Worm (Caenorhabditis elegans) whole organism, late embryonic: ENCODE data around the gene sri-37.
A peak's percentile ranks its signal among the peaks of the same experiment; 100 is the strongest.

Source experiments
- C08G9.2 ChIP-seq: sonication (generic microtip); optimal IDR thresholded peaks from 2 replicates; lab custom pipeline; 2016; ENCODE audit warnings: mild to moderate bottlenecking, missing genetic modification characterization, moderate library complexity, missing compliant biosample characterization
- C38D4.7 ChIP-seq: fragments of 200-800 bp; sonication (Bioruptor generic); optimal IDR thresholded peaks from 2 replicates; lab custom pipeline; 2018; ENCODE audit warnings: mild to moderate bottlenecking, missing genetic modification characterization, moderate library complexity, missing compliant biosample characterization
- K02D7.2 ChIP-seq: sonication (generic microtip); optimal IDR thresholded peaks from 2 replicates; lab custom pipeline; 2017; ENCODE audit warnings: mild to moderate bottlenecking, missing genetic modification characterization, missing compliant biosample characterization
- Y22D7AL.16 ChIP-seq: sonication (generic microtip); optimal IDR thresholded peaks from 2 replicates; lab custom pipeline; 2016; ENCODE audit warnings: missing genetic modification characterization, missing compliant biosample characterization
- ama-1 ChIP-seq: fragments of 150-350 bp; optimal IDR thresholded peaks from 2 replicates; lab custom pipeline; 2014
- ceh-2 ChIP-seq: sonication (generic microtip); optimal IDR thresholded peaks from 2 replicates; lab custom pipeline; 2016; ENCODE audit warnings: missing genotype, missing genetic modification characterization, missing compliant biosample characterization
- ceh-34 ChIP-seq: sonication (generic microtip); optimal IDR thresholded peaks from 2 replicates; lab custom pipeline; 2016; ENCODE audit warnings: mild to moderate bottlenecking, missing genetic modification characterization, missing compliant biosample characterization
- ceh-45 ChIP-seq: fragments of 200-800 bp; sonication (Bioruptor generic); IDR thresholded peaks from 2 replicates; pipeline ENCODE4 v1.3.6; 2022; ENCODE audit warnings: missing genetic modification reagents, missing genetic modification characterization, missing compliant biosample characterization
- che-1 ChIP-seq: sonication (generic microtip); optimal IDR thresholded peaks from 2 replicates; lab custom pipeline; 2016; ENCODE audit warnings: mild to moderate bottlenecking, missing genetic modification characterization, missing compliant biosample characterization
- dmd-4 ChIP-seq: sonication (generic microtip); optimal IDR thresholded peaks from 2 replicates; lab custom pipeline; 2016; ENCODE audit warnings: borderline replicate concordance, missing genetic modification characterization, missing compliant biosample characterization
- dve-1 ChIP-seq: sonication (generic microtip); optimal IDR thresholded peaks from 2 replicates; lab custom pipeline; 2017; ENCODE audit warnings: antibody characterized with exemption, mild to moderate bottlenecking, missing genetic modification characterization, missing compliant biosample characterization
- elt-2 ChIP-seq: sonication (generic microtip); optimal IDR thresholded peaks from 2 replicates; lab custom pipeline; 2016; ENCODE audit warnings: missing genetic modification reagents, missing genetic modification characterization, missing compliant biosample characterization
- elt-4 ChIP-seq: sonication (generic microtip); optimal IDR thresholded peaks from 2 replicates; lab custom pipeline; 2016; ENCODE audit warnings: missing genetic modification characterization, missing compliant biosample characterization
- fkh-6 ChIP-seq: sonication (generic microtip); optimal IDR thresholded peaks from 2 replicates; lab custom pipeline; 2016; ENCODE audit warnings: missing genetic modification characterization, missing compliant biosample characterization
- hlh-13 ChIP-seq: fragments of 200-800 bp; sonication (Bioruptor generic); optimal IDR thresholded peaks from 2 replicates; lab custom pipeline; 2018; ENCODE audit warnings: mild to moderate bottlenecking, missing genetic modification characterization, missing compliant biosample characterization
- hlh-15 ChIP-seq: sonication (generic microtip); optimal IDR thresholded peaks from 2 replicates; lab custom pipeline; 2016; ENCODE audit warnings: missing genetic modification characterization, missing compliant biosample characterization
- hlh-6 ChIP-seq: sonication (generic microtip); optimal IDR thresholded peaks from 2 replicates; lab custom pipeline; 2016; ENCODE audit warnings: missing genotype, missing genetic modification characterization, missing compliant biosample characterization
- lim-6 ChIP-seq: sonication (generic microtip); optimal IDR thresholded peaks from 2 replicates; lab custom pipeline; 2016; ENCODE audit warnings: missing genetic modification characterization, missing compliant biosample characterization
- madf-2 ChIP-seq: sonication (generic microtip); optimal IDR thresholded peaks from 2 replicates; lab custom pipeline; 2017; ENCODE audit warnings: missing genetic modification characterization, missing compliant biosample characterization
- mec-3 ChIP-seq: sonication (generic microtip); optimal IDR thresholded peaks from 2 replicates; lab custom pipeline; 2016; ENCODE audit warnings: borderline replicate concordance, missing genetic modification characterization, missing compliant biosample characterization
- nhr-11 ChIP-seq: fragments of 150-350 bp; optimal IDR thresholded peaks from 2 replicates; lab custom pipeline; 2014; ENCODE audit warnings: missing biosample characterization, missing genetic modification characterization
- nhr-232 ChIP-seq: sonication (generic microtip); optimal IDR thresholded peaks from 2 replicates; lab custom pipeline; 2016; ENCODE audit warnings: missing genetic modification characterization, missing compliant biosample characterization
- npax-4 ChIP-seq: sonication (generic microtip); optimal IDR thresholded peaks from 2 replicates; lab custom pipeline; 2016; ENCODE audit warnings: missing genetic modification characterization, missing compliant biosample characterization
- odd-2 ChIP-seq: sonication (generic microtip); optimal IDR thresholded peaks from 2 replicates; lab custom pipeline; 2017; ENCODE audit warnings: antibody characterized with exemption, mild to moderate bottlenecking, missing genetic modification characterization, missing compliant biosample characterization
- pag-3 ChIP-seq: sonication (generic microtip); optimal IDR thresholded peaks from 2 replicates; lab custom pipeline; 2016; ENCODE audit warnings: missing compliant biosample characterization, missing genetic modification characterization, borderline replicate concordance
- pax-1 ChIP-seq: fragments of 150-350 bp; optimal IDR thresholded peaks from 2 replicates; lab custom pipeline; 2014; ENCODE audit warnings: missing biosample characterization, missing genetic modification characterization
- pha-2 ChIP-seq: sonication (generic microtip); optimal IDR thresholded peaks from 2 replicates; lab custom pipeline; 2017; ENCODE audit warnings: mild to moderate bottlenecking, missing genetic modification characterization, missing compliant biosample characterization
- pqm-1 ChIP-seq: sonication (generic microtip); optimal IDR thresholded peaks from 2 replicates; lab custom pipeline; 2016; ENCODE audit warnings: missing genetic modification characterization, missing compliant biosample characterization
- pros-1 ChIP-seq: fragments of 150-350 bp; optimal IDR thresholded peaks from 2 replicates; lab custom pipeline; 2014; ENCODE audit warnings: missing biosample characterization, missing genetic modification reagents, missing genetic modification characterization
- sox-2 ChIP-seq: fragments of 200-800 bp; sonication (Bioruptor generic); IDR thresholded peaks from 2 replicates; pipeline ENCODE4 v1.3.6; 2022; ENCODE audit warnings: missing genetic modification reagents, missing genetic modification characterization, missing compliant biosample characterization
- sox-4 ChIP-seq: sonication (generic microtip); optimal IDR thresholded peaks from 2 replicates; lab custom pipeline; 2017; ENCODE audit warnings: mild to moderate bottlenecking, missing genetic modification characterization, inconsistent platforms, missing compliant biosample characterization
- tbx-2 ChIP-seq: sonication (generic microtip); optimal IDR thresholded peaks from 2 replicates; lab custom pipeline; 2016; ENCODE audit warnings: missing genetic modification characterization, missing compliant biosample characterization
- tbx-7 ChIP-seq: sonication (generic microtip); optimal IDR thresholded peaks from 2 replicates; lab custom pipeline; 2016; ENCODE audit warnings: missing genotype, missing genetic modification characterization, missing compliant biosample characterization
- ttx-3 ChIP-seq: sonication (generic microtip); optimal IDR thresholded peaks from 2 replicates; lab custom pipeline; 2016; ENCODE audit warnings: missing genetic modification reagents, missing genetic modification characterization, missing compliant biosample characterization
- unc-55 ChIP-seq: sonication (generic microtip); optimal IDR thresholded peaks from 2 replicates; lab custom pipeline; 2017; ENCODE audit warnings: missing biosample characterization, missing genetic modification reagents, missing genetic modification characterization
- zip-5 ChIP-seq: sonication (generic microtip); optimal IDR thresholded peaks from 2 replicates; lab custom pipeline; 2016; ENCODE audit warnings: missing genetic modification characterization, missing compliant biosample characterization

The sri-37 gene

ce11 chrII:2632194-2632593, 2.8 kb downstream of the sri-37 start:
- TF ChIP-seq dve-1 (tag; lab: Kevin White, UChicago) = peak; percentile 89

- TF ChIP-seq elt-4 (no peak), mec-3 (no peak), sox-2 (GFP tag; lab: Robert Waterston, UW) (no peak), hlh-15 (no peak)
Observed at ce11 chrII:2637359-2637758, 8.0 kb downstream of the sri-37 start, which contains the start of gene F22E5.21. TSS of gene F22E5.21 (minus strand) at chrII:2637459.

- no peak for TF ChIP-seq fkh-6 (tag; lab: Kevin White, UChicago)
- no peak for TF ChIP-seq nhr-232 (tag; lab: Kevin White, UChicago)
- no peak for TF ChIP-seq hlh-13 (GFP tag; lab: Kevin White, UChicago)
- TF ChIP-seq unc-55 (GFP tag; lab: Kevin White, UChicago) = no peak
- TF ChIP-seq pax-1 = no peak
- no peak for TF ChIP-seq ceh-34 (tag; lab: Kevin White, UChicago)
- TF ChIP-seq ceh-2 (tag; lab: Kevin White, UChicago) = no peak
- no peak for TF ChIP-seq tbx-2
- TF ChIP-seq dmd-4 (tag; lab: Kevin White, UChicago) = no peak
- no peak for TF ChIP-seq C38D4.7 (GFP tag; lab: Kevin White, UChicago)
- TF ChIP-seq Y22D7AL.16 = no peak
- no peak for TF ChIP-seq zip-5 (tag; lab: Kevin White, UChicago)
- no peak for TF ChIP-seq tbx-7 (tag; lab: Kevin White, UChicago)
- no peak for TF ChIP-seq pha-2 (tag; lab: Kevin White, UChicago)
- no peak for TF ChIP-seq sox-4 (tag; lab: Kevin White, UChicago)
- no peak for TF ChIP-seq ama-1
- no peak for TF ChIP-seq ceh-45 (GFP tag; lab: Robert Waterston, UW)
- TF ChIP-seq madf-2 (tag; lab: Kevin White, UChicago) = no peak
Observed at ce11 chrII:2638062-2638461, 8.7 kb downstream of the sri-37 start, which contains the start of gene F22E5.9. TSS of gene F22E5.9 (plus strand) at chrII:2638388.

- peak; percentile 75 for TF ChIP-seq dve-1 (tag; lab: Kevin White, UChicago)
- TF ChIP-seq, all 69 proteins: peak for 1; not testable (repeated sequence) for 68
Observed at ce11 chrII:2639401-2640088, 10.2 kb downstream of the sri-37 start, which contains the start of gene F22E5.8. TSS of gene F22E5.8 (plus strand) at chrII:2640038.

- TF ChIP-seq C38D4.7 (GFP tag; lab: Kevin White, UChicago) (no peak), elt-2 (tag; lab: Kevin White, UChicago) (no peak), lim-6 (no peak), ttx-3 (tag; lab: Kevin White, UChicago) (no peak), pqm-1 (no peak), npax-4 (tag; lab: Kevin White, UChicago) (no peak), pros-1 (tag; lab: Kevin White, UChicago) (no peak), C08G9.2 (tag; lab: Kevin White, UChicago) (no peak), K02D7.2 (no peak), hlh-6 (tag; lab: Kevin White, UChicago) (no peak), nhr-11 (tag; lab: Kevin White, UChicago) (no peak), hlh-13 (GFP tag; lab: Kevin White, UChicago) (no peak), che-1 (no peak), ceh-2 (tag; lab: Kevin White, UChicago) (no peak), dve-1 (tag; lab: Kevin White, UChicago) (no peak), odd-2 (tag; lab: Kevin White, UChicago) (no peak), mec-3 (no peak), pag-3 (tag; lab: Kevin White, UChicago) (no peak)
Observed at ce11 chrII:2640982-2641381, 11.6 kb downstream of the sri-37 start, which contains the start of gene F22E5.23. TSS of gene F22E5.23 (plus strand) at chrII:2641282.
